Worm (Caenorhabditis elegans): Measurements from ENCODE around the gene acs-2.

acs-2 gene

DNA sequence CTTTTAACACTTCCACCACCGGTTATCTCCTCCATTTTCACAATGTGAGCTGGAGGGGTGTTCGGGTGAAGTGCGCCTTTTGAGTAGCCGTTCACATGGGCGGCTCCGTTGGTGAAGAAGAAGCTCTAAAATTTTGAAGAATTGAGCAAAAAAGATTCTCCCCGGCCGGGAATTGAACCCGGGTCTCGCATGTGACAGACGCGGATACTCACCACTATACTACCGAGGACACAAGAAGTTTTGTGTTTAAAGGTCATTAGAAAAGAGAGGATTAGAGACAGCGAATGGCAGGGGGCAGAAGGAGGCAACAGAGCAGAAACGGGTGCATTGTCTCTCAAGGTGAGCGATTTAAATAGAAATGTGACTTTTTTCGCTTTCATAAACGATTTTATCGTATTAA is 15.6 kb upstream of the acs-2 start (continued):
- TF ChIP-seq tbx-9 (tag; optimal IDR thresholded peaks at IDR 0.05; ENCODE audit: borderline replicate concordance): no peak
- peak; percentile 9 for TF ChIP-seq nhr-80 (tag; optimal IDR thresholded peaks at IDR 0.05)
- no peak for TF ChIP-seq bed-2 (GFP tag; IDR thresholded peaks at IDR 0.05)
- TF ChIP-seq dpl-1 (GFP tag; optimal IDR thresholded peaks at IDR 0.05): no peak
- TF ChIP-seq egrh-3 (GFP tag; IDR thresholded peaks at IDR 0.05): peak; percentile 40
- peak; percentile 56; the same call in 1 of the 2 replicates for TF ChIP-seq hsf-1 (GFP tag; IDR thresholded peaks at IDR 0.05)
- TF ChIP-seq snpc-1.3 (tag; optimal IDR thresholded peaks at IDR 0.05; ENCODE audit: insufficient read depth): peak; percentile 67
- no peak for TF ChIP-seq Y53G8AR.9 (GFP tag; conservative IDR thresholded peaks at IDR 0.05)
- TF ChIP-seq let-526 (GFP tag; IDR thresholded peaks at IDR 0.05): 0 out of 2 replicates have a peak, but pooled peaks have one; percentile 15
- peak; percentile 39 for TF ChIP-seq ztf-26 (tag; optimal IDR thresholded peaks at IDR 0.05)
- peak; percentile 24 for TF ChIP-seq atf-7 (tag; optimal IDR thresholded peaks at IDR 0.05)
- no peak for TF ChIP-seq bed-1 (GFP tag; IDR thresholded peaks at IDR 0.05)
- TF ChIP-seq T26A5.8 (tag; optimal IDR thresholded peaks at IDR 0.05): no peak
- peak; percentile 33 for TF ChIP-seq mxl-1 (tag; optimal IDR thresholded peaks at IDR 0.05)
- TF ChIP-seq hmg-20 (GFP tag; IDR thresholded peaks at IDR 0.05): 0 out of 2 replicates have a peak, but pooled peaks have one; percentile 6
- no peak for TF ChIP-seq F37B4.10 (GFP tag; IDR thresholded peaks at IDR 0.05)
- peak; percentile 24 for TF ChIP-seq unc-130 (GFP tag; optimal IDR thresholded peaks at IDR 0.05)
- no peak for TF ChIP-seq aptf-3 (GFP tag; IDR thresholded peaks at IDR 0.05)
- peak; percentile 98 for TF ChIP-seq tbp1 (GFP tag; optimal IDR thresholded peaks at IDR 0.05)
- TF ChIP-seq snpc-1.1 (tag; optimal IDR thresholded peaks at IDR 0.05; ENCODE audit: insufficient read depth): peak; percentile 19
- peak; percentile 72 for TF ChIP-seq zim-3 (tag; optimal IDR thresholded peaks at IDR 0.05)
- TF ChIP-seq attf-3 (GFP tag; conservative IDR thresholded peaks at IDR 0.05): peak; percentile 63
- no peak for TF ChIP-seq madf-8 (GFP tag; conservative IDR thresholded peaks at IDR 0.05)
- TF ChIP-seq madf-10 (tag; optimal IDR thresholded peaks at IDR 0.05): peak; percentile 62
- TF ChIP-seq lin-54 (GFP tag; optimal IDR thresholded peaks at IDR 0.05): peak; percentile 42
- peak; percentile 88 for TF ChIP-seq nfyb-1 (GFP tag; IDR thresholded peaks at IDR 0.05)
- TF ChIP-seq madf-3 (GFP tag; IDR thresholded peaks at IDR 0.05): no peak
- TF ChIP-seq C06A6.2 (GFP tag; conservative IDR thresholded peaks at IDR 0.05): no peak
- TF ChIP-seq ztf-22 (GFP tag; optimal IDR thresholded peaks at IDR 0.05): peak; percentile 36
- peak; percentile 81 for TF ChIP-seq die-1 (tag; optimal IDR thresholded peaks at IDR 0.05)
- peak; percentile 92 for TF ChIP-seq B0261.1 (tag; optimal IDR thresholded peaks at IDR 0.05)
- TF ChIP-seq ceh-91 (GFP tag; IDR thresholded peaks at IDR 0.05): no peak; the same call in 1 of the 2 replicates
- peak; percentile 75; the same call in 1 of the 2 replicates for TF ChIP-seq ztf-28 (GFP tag; IDR thresholded peaks at IDR 0.05)
- peak; percentile 44 for TF ChIP-seq nhr-179 (tag; optimal IDR thresholded peaks at IDR 0.05)
- TF ChIP-seq mcd-1 (GFP tag; IDR thresholded peaks at IDR 0.05): peak; percentile 63
- TF ChIP-seq lin-40 (tag; optimal IDR thresholded peaks at IDR 0.05): peak; percentile 47
- TF ChIP-seq dpff-1 (tag; optimal IDR thresholded peaks at IDR 0.05): no peak
- TF ChIP-seq egl-44 (GFP tag; IDR thresholded peaks at IDR 0.05): peak; percentile 75; the same call in 1 of the 2 replicates
- peak; percentile 62 for TF ChIP-seq pbrm-1 (GFP tag; IDR thresholded peaks at IDR 0.05)
- no peak for TF ChIP-seq sea-2 (GFP tag; IDR thresholded peaks at IDR 0.05)
- TF ChIP-seq K12H6.12 (tag; optimal IDR thresholded peaks at IDR 0.05): no peak
- no peak for TF ChIP-seq xnd-1 (tag; optimal IDR thresholded peaks at IDR 0.05)
- TF ChIP-seq C17E4.6 (GFP tag; IDR thresholded peaks at IDR 0.05): peak; percentile 30; the same call in 1 of the 2 replicates
- TF ChIP-seq ZK185.1 (tag; optimal IDR thresholded peaks at IDR 0.05; ENCODE audit: poor library complexity, severe bottlenecking): peak; percentile 34
- peak; percentile 58; the same call in 1 of the 2 replicates for TF ChIP-seq ztf-25 (GFP tag; IDR thresholded peaks at IDR 0.05)
- TF ChIP-seq hmg-1.2 (GFP tag; IDR thresholded peaks at IDR 0.05): peak; percentile 81
- TF ChIP-seq nhr-120 (GFP tag; IDR thresholded peaks at IDR 0.05): no peak
- peak; percentile 30; the same call in 1 of the 2 replicates for TF ChIP-seq F33H1.4 (GFP tag; IDR thresholded peaks at IDR 0.05)
- no peak for TF ChIP-seq akir-1 (GFP tag; optimal IDR thresholded peaks at IDR 0.05)
